Worm (Caenorhabditis elegans) whole organism, midembryonic: Measurements from ENCODE around the gene Y57A10B.7.
"Not testable (repeated sequence)": the region's sequence is repeated elsewhere in the genome, so short reads cannot be mapped to it uniquely, and the experiment has no call there.

Experiments used
- T22C8.4 ChIP-seq: fragments of 200-800 bp; sonication (Bioruptor generic); IDR thresholded peaks from 2 replicates; pipeline ENCODE4 v1.3.6; 2022; ENCODE audit warnings: missing genetic modification characterization, missing compliant biosample characterization
- cog-1 ChIP-seq: sonication (generic microtip); optimal IDR thresholded peaks from 2 replicates; lab custom pipeline; 2016; ENCODE audit warnings: missing genetic modification characterization, missing compliant biosample characterization
- flt-1 ChIP-seq: fragments of 200-800 bp; sonication (Bioruptor generic); IDR thresholded peaks from 2 replicates; pipeline ENCODE4 v1.3.6; 2022; ENCODE audit warnings: missing genetic modification characterization, missing compliant biosample characterization
- klf-2 ChIP-seq: fragments of 200-800 bp; sonication (Bioruptor generic); conservative IDR thresholded peaks from 2 replicates; pipeline ENCODE4 v1.3.6; 2022; ENCODE audit warnings: missing genetic modification reagents, missing genetic modification characterization, missing compliant biosample characterization
- med-1 ChIP-seq: sonication (generic microtip); optimal IDR thresholded peaks from 2 replicates; lab custom pipeline; 2017; ENCODE audit warnings: missing genetic modification characterization, mild to moderate bottlenecking, missing compliant biosample characterization, antibody characterized with exemption, missing genetic modification reagents; ENCODE audit not compliant: insufficient read depth
- ref-1 ChIP-seq: fragments of 200-800 bp; sonication (Bioruptor generic); conservative IDR thresholded peaks from 2 replicates; pipeline ENCODE4 v1.3.6; 2022; ENCODE audit warnings: missing genetic modification reagents, missing genetic modification characterization, missing compliant biosample characterization
- tab-1 ChIP-seq: fragments of 200-800 bp; sonication (Bioruptor generic); IDR thresholded peaks from 2 replicates; pipeline ENCODE4 v1.3.6; 2022; ENCODE audit warnings: missing genetic modification characterization, missing compliant biosample characterization
- ztf-23 ChIP-seq: fragments of 200-800 bp; sonication (Bioruptor generic); IDR thresholded peaks from 2 replicates; pipeline ENCODE4 v1.3.6; 2022; ENCODE audit warnings: missing genetic modification reagents, missing genetic modification characterization, missing compliant biosample characterization
- ztf-29 ChIP-seq: fragments of 200-800 bp; sonication (Bioruptor generic); IDR thresholded peaks from 2 replicates; pipeline ENCODE4 v1.3.6; 2022; ENCODE audit warnings: missing genetic modification reagents, missing genetic modification characterization, missing compliant biosample characterization

Y57A10B.7 gene

ce11 chrII:12393690-12394089 is at the start of gene Y57A10B.7:
Gene Y57A10B.7, minus strand, starts transcription at chrII:12393790.
- TF ChIP-seq klf-2, result no peak
- TF ChIP-seq med-1 (GFP tag; lab: Kevin White, UChicago), result no peak
- no peak for TF ChIP-seq ztf-23
- no peak for TF ChIP-seq flt-1
- TF ChIP-seq ref-1 (GFP tag; lab: Robert Waterston, UW), result no peak
- no peak for TF ChIP-seq cog-1 (tag; lab: Kevin White, UChicago)
- TF ChIP-seq tab-1 (GFP tag; lab: Robert Waterston, UW), result no peak
- TF ChIP-seq T22C8.4 (GFP tag; lab: Robert Waterston, UW), result no peak
- no peak for TF ChIP-seq ztf-29 (GFP tag; lab: Robert Waterston, UW)

DNA sequence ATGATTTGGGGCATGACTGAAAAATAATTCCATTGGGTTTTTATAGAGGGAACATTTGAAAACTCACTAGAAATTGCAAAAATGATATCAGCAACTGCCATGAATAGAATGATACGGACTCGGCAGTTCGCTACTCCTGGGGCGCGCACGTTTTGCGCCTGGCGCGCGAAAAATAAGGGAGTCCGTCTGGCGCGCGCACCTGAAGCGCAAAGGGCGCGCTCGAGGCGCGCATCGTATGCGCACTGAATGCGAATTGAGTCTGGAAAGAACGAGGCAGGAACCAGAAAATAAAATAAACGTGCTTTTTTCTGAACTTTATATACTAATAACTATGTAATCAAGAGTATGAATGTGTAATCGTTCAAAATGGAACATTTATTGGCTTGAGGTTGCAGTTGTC is 47.6 kb upstream of the Y57A10B.7 start, which contains the start of gene Y57A10C.10:
Y57A10C.10 (minus strand) TSS at position 101 of the 400 bp plus-strand sequence.
- not testable (repeated sequence) for TF ChIP-seq tab-1 (GFP tag; lab: Robert Waterston, UW); ztf-23; ref-1 (GFP tag; lab: Robert Waterston, UW)

- TF ChIP-seq tab-1 (GFP tag; lab: Robert Waterston, UW), result no peak
- no peak for TF ChIP-seq ztf-29 (GFP tag; lab: Robert Waterston, UW)
- TF ChIP-seq ztf-23, result no peak
- TF ChIP-seq klf-2, result no peak
- no peak for TF ChIP-seq med-1 (GFP tag; lab: Kevin White, UChicago)
- TF ChIP-seq cog-1 (tag; lab: Kevin White, UChicago), result no peak
- TF ChIP-seq ref-1 (GFP tag; lab: Robert Waterston, UW), result no peak
- no peak for TF ChIP-seq T22C8.4 (GFP tag; lab: Robert Waterston, UW)
- no peak for TF ChIP-seq flt-1
Observed at ce11 chrII:12438441-12438840, 44.9 kb upstream of the Y57A10B.7 start, which contains the start of gene Y57A10C.9. Gene Y57A10C.9, minus strand, starts transcription at chrII:12438541.

DNA sequence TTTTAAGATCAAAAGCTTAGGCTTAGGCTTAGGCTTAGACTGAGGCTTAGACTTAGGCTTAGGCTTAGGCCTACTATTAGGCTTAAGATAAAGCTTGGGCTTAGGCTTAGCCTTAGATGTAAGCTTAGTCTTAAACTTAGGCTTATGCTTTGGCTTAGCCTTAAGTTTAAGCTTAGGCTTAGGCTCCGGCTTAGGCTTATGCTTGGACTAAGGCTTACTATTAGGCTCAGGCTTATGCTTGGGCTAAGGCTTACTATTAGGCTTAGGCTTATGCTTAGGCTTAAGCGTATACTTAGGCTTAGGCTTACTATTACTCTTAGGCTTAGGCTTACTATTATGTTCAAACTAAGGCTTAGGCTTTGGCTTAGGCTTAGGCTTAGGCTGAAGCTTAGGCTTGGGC is 43.1 kb upstream of the Y57A10B.7 start:
- TF ChIP-seq ref-1 (GFP tag; lab: Robert Waterston, UW) (no peak), ztf-23 (no peak), cog-1 (tag; lab: Kevin White, UChicago) (no peak), klf-2 (no peak), tab-1 (GFP tag; lab: Robert Waterston, UW) (no peak), flt-1 (no peak), ztf-29 (GFP tag; lab: Robert Waterston, UW) (no peak), T22C8.4 (GFP tag; lab: Robert Waterston, UW) (no peak), med-1 (GFP tag; lab: Kevin White, UChicago) (no peak)

ce11 chrII:12435202-12435872 is 41.7 kb upstream of the Y57A10B.7 start:
- TF ChIP-seq tab-1 (GFP tag; lab: Robert Waterston, UW), result no peak
- TF ChIP-seq med-1 (GFP tag; lab: Kevin White, UChicago), result no peak
- TF ChIP-seq ztf-23, result no peak
- no peak for TF ChIP-seq cog-1 (tag; lab: Kevin White, UChicago)
- TF ChIP-seq flt-1, result no peak
- no peak for TF ChIP-seq ref-1 (GFP tag; lab: Robert Waterston, UW)

- TF ChIP-seq ref-1 (GFP tag; lab: Robert Waterston, UW), result no peak
- no peak for TF ChIP-seq ztf-23
- no peak for TF ChIP-seq T22C8.4 (GFP tag; lab: Robert Waterston, UW)
- no peak for TF ChIP-seq flt-1
- no peak for TF ChIP-seq klf-2
- no peak for TF ChIP-seq ztf-29 (GFP tag; lab: Robert Waterston, UW)
- no peak for TF ChIP-seq tab-1 (GFP tag; lab: Robert Waterston, UW)
- TF ChIP-seq med-1 (GFP tag; lab: Kevin White, UChicago), result no peak
- TF ChIP-seq cog-1 (tag; lab: Kevin White, UChicago), result no peak
Observed at ce11 chrII:12432356-12432755, 38.8 kb upstream of the Y57A10B.7 start, which contains the start of gene dct-12. Gene dct-12, minus strand, starts transcription at chrII:12432456.

DNA sequence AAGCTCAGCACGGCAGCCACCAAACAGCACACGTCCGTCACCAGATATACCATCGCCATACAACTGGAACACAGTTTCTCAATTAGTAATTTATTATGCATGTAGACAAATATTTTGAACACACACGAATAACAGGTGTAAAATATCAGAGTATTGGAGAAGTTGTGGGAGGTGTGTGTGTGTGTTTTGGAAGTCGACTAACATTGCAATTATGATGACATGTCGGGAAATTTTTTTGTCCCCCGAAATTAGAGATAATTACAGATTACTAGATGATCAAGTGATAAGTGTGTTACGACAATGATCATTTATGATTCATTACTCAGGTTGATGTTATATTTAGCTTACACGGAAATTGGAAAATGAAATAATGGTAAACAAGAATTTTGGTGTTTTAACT is 36.2 kb upstream of the Y57A10B.7 start, which contains the start of gene Y57A10C.8:
Y57A10C.8 (minus strand) TSS at position 101 of the 400 bp plus-strand sequence.
- TF ChIP-seq klf-2 (no peak), med-1 (GFP tag; lab: Kevin White, UChicago) (no peak), ztf-23 (no peak), flt-1 (no peak), ref-1 (GFP tag; lab: Robert Waterston, UW) (no peak), T22C8.4 (GFP tag; lab: Robert Waterston, UW) (no peak), cog-1 (tag; lab: Kevin White, UChicago) (no peak), tab-1 (GFP tag; lab: Robert Waterston, UW) (no peak), ztf-29 (GFP tag; lab: Robert Waterston, UW) (no peak)

- TF ChIP-seq T22C8.4 (GFP tag; lab: Robert Waterston, UW), result no peak
- TF ChIP-seq cog-1 (tag; lab: Kevin White, UChicago), result no peak
Observed at ce11 chrII:12425644-12426222, 32.1 kb upstream of the Y57A10B.7 start, which contains the start of gene daf-22. Gene daf-22, minus strand, starts transcription at chrII:12425694.

DNA sequence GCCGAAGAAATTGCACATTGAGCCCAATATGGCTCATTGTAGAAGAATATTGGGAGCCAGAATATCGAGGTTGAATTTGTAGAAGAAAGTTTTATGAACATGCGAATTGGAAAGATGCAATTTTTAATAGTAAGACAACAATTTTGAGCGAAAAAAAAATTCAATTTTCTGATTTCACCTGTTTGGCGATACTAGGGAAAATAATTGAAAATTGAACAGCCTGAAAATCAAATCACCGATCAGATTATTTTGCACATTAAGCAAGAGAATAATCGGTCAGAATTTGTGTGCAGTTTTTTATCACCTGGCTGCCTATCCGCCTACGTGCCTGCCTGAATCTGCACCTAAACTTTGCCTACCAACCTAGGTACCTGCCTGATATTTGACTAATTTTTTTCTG is 26.9 kb upstream of the Y57A10B.7 start, which contains the start of gene sre-26:
sre-26 (minus strand) TSS at position 101 of the 400 bp plus-strand sequence.
- TF ChIP-seq ztf-29 (GFP tag; lab: Robert Waterston, UW), result no peak

DNA sequence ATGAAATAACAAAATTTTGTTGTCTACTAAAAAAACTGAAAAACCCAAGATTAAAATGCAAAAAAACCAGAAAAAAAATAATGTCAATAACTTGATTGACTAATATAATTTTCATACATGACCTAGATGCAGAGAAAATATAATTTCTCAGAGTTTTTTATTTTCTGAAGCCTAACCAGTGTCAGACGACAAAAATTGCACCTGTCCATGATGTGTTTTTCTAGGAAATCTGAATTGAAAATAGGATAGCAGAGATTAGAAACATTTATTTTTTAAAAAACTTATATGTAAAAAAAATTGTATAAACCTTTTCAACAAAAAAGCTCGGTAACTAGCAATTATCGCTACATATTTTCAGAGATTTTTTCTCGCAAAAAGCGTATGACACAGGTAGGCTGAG is 24.4 kb upstream of the Y57A10B.7 start:
- no peak for TF ChIP-seq cog-1 (tag; lab: Kevin White, UChicago)
- no peak for TF ChIP-seq ztf-29 (GFP tag; lab: Robert Waterston, UW)
- TF ChIP-seq flt-1, result no peak
- no peak for TF ChIP-seq tab-1 (GFP tag; lab: Robert Waterston, UW)
- no peak for TF ChIP-seq T22C8.4 (GFP tag; lab: Robert Waterston, UW)
- no peak for TF ChIP-seq ref-1 (GFP tag; lab: Robert Waterston, UW)
- TF ChIP-seq klf-2, result no peak
- no peak for TF ChIP-seq ztf-23
- TF ChIP-seq med-1 (GFP tag; lab: Kevin White, UChicago), result no peak
